Fruit fly (Drosophila melanogaster): ENCODE results near the gene Rcc1.

Gene Rcc1

DNA sequence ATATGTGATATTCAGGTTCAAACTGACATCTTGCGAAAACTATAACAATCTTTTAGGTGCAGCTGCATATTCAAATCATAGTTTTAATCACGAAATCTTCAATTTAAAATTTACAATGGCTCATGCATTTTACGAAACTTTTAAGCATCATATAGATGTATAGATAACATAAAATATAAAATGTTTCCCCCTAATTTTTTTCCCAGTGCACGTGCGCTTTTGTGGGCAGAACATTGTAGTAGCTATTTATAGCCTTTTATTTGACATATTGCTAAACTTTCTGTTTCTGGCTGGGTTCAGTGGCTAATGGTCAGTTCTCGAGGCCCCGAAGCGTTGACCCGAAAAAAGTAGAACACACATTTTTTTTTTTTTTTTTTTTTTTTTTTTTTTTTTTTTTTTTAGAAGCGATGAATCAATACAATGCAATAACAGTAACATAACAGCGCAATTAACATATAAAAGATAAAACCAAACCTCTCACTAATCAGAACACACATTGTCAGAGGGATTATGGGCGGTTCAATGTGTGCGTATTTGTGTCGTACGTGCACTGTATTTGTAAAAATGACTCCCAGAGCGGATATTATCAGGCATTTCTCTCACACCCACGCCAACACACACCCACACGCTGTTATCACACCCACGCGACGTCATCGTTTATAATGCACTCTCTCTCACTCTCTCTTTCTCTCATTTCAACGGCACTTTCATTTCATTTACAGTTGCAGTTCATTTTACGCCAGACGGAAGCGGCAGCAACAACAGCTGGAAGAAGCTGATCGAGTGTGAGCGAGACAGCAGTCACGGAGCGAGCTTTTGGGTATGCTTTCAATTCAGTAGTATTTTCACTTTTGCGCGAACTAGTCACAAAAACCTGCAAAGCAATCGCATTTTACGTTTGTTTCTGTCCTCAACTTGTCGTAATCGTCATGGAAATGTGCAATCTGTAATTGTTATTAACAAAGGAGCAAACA is 6.3 kb downstream of the Rcc1 start (continued):
- TF ChIP-seq Trl (optimal IDR thresholded peaks at IDR 0.05) (peak; percentile 52 to 64), Trl (GFP tag; optimal IDR thresholded peaks at IDR 0.05) (no peak), CG12219 (GFP tag; optimal IDR thresholded peaks at IDR 0.05) (peak; percentile 41), Hr39 (optimal IDR thresholded peaks at IDR 0.05) (no peak), stc (GFP tag; IDR thresholded peaks at IDR 0.05) (no peak), CG2120 (GFP tag; optimal IDR thresholded peaks at IDR 0.05) (peak; percentile 65), CG6854 (GFP tag; optimal IDR thresholded peaks at IDR 0.05) (no peak), CG1602 (GFP tag; optimal IDR thresholded peaks at IDR 0.05) (peak; percentile 30), CG17186 (GFP tag; optimal IDR thresholded peaks at IDR 0.05) (no peak), tgo (GFP tag; IDR thresholded peaks at IDR 0.05) (peak; percentile 32; the same call in 2 of the 3 replicates), CG2875 (GFP tag; optimal IDR thresholded peaks at IDR 0.05) (peak; percentile 53), ttk (GFP tag; IDR thresholded peaks at IDR 0.05) (no peak), CG16863 (GFP tag; optimal IDR thresholded peaks at IDR 0.05) (peak; percentile 49), Xrp1 (GFP tag; IDR thresholded peaks at IDR 0.05) (peak; percentile 59; the same call in 1 of the 2 replicates), CG8089 (GFP tag; optimal IDR thresholded peaks at IDR 0.05) (no peak), tna (GFP tag; IDR thresholded peaks at IDR 0.05; ENCODE audit: partially characterized antibody) (no peak), en (GFP tag; optimal IDR thresholded peaks at IDR 0.05) (peak; percentile 21), Oli (tag; optimal IDR thresholded peaks at IDR 0.05) (peak; percentile 71), ind (GFP tag; optimal IDR thresholded peaks at IDR 0.05) (peak; percentile 14), NC2β (GFP tag; optimal IDR thresholded peaks at IDR 0.05) (no peak), CG11504 (tag; optimal IDR thresholded peaks at IDR 0.05) (peak; percentile 66), Hmr (GFP tag; optimal IDR thresholded peaks at IDR 0.05) (peak; percentile 42), ara (GFP tag; IDR thresholded peaks at IDR 0.05) (0 out of 2 replicates have a peak, but pooled peaks have one; percentile 28), D19A (tag; optimal IDR thresholded peaks at IDR 0.05) (peak; percentile 17), CG18476 (GFP tag; optimal IDR thresholded peaks at IDR 0.05) (no peak), Myb (GFP tag; optimal IDR thresholded peaks at IDR 0.05) (peak; percentile 14), CoRest (tag; optimal IDR thresholded peaks at IDR 0.05) (peak; percentile 67), CG17359 (tag; optimal IDR thresholded peaks at IDR 0.05) (peak; percentile 77), CG17829 (tag; optimal IDR thresholded peaks at IDR 0.05) (peak; percentile 28), pzg (GFP tag; optimal IDR thresholded peaks at IDR 0.05) (no peak), Vsx1 (GFP tag; optimal IDR thresholded peaks at IDR 0.05) (peak; percentile 49), kni (GFP tag; optimal IDR thresholded peaks at IDR 0.05) (peak; percentile 74), CG8281 (tag; optimal IDR thresholded peaks at IDR 0.05) (no peak), CG6254 (GFP tag; optimal IDR thresholded peaks at IDR 0.05) (no peak), ap (GFP tag; IDR thresholded peaks at IDR 0.05) (no peak), CG7556 (GFP tag; optimal IDR thresholded peaks at IDR 0.05) (peak; percentile 66), Elba2 (GFP tag; optimal IDR thresholded peaks at IDR 0.05) (no peak), YL-1 (GFP tag; optimal IDR thresholded peaks at IDR 0.05) (no peak), dmrt11E (tag; optimal IDR thresholded peaks at IDR 0.05) (peak; percentile 25), CG18262 (tag; optimal IDR thresholded peaks at IDR 0.05) (peak; percentile 63), Ssrp (tag; optimal IDR thresholded peaks at IDR 0.05) (peak; percentile 55), org-1 (GFP tag; optimal IDR thresholded peaks at IDR 0.05) (peak; percentile 29), CG9797 (GFP tag; optimal IDR thresholded peaks at IDR 0.05) (no peak), vvl (GFP tag; IDR thresholded peaks at IDR 0.05) (peak; percentile 22; the same call in 1 of the 2 replicates), Nf-YA (GFP tag; IDR thresholded peaks at IDR 0.05) (no peak), zf30C (GFP tag; optimal IDR thresholded peaks at IDR 0.05) (peak; percentile 15), gce (GFP tag; IDR thresholded peaks at IDR 0.05) (peak; percentile 18; the same call in 2 of the 3 replicates), caup (GFP tag; optimal IDR thresholded peaks at IDR 0.05; ENCODE audit: severe bottlenecking) (no peak), grn (GFP tag; optimal IDR thresholded peaks at IDR 0.05) (peak; percentile 14)

Data from whole organism, embryonic.